Worm (Caenorhabditis elegans) whole organism, early embryonic: Measurements from ENCODE around the gene F54A3.6.

Source experiments
- B0310.2 ChIP-seq: sonication (generic microtip); optimal IDR thresholded peaks from 2 replicates; lab custom pipeline; 2016; ENCODE audit warnings: mild to moderate bottlenecking, missing genetic modification characterization, missing compliant biosample characterization
- F13C5.2 ChIP-seq: sonication (generic microtip); optimal IDR thresholded peaks from 2 replicates; lab custom pipeline; 2017; ENCODE audit warnings: mild to moderate bottlenecking, missing genetic modification characterization, inconsistent platforms, missing compliant biosample characterization
- aly-1 ChIP-seq: sonication (generic microtip); optimal IDR thresholded peaks from 2 replicates; lab custom pipeline; 2016; ENCODE audit warnings: missing genetic modification characterization, missing compliant biosample characterization
- ama-1 ChIP-seq: fragments of 150-350 bp; optimal IDR thresholded peaks from 2 replicates; lab custom pipeline; 2014
- ceh-13 ChIP-seq: fragments of 200-800 bp; sonication (Bioruptor generic); optimal IDR thresholded peaks from 2 replicates; lab custom pipeline; 2018; ENCODE audit warnings: mild to moderate bottlenecking, missing genetic modification characterization, missing compliant biosample characterization
- ceh-36 ChIP-seq: sonication (generic microtip); optimal IDR thresholded peaks from 2 replicates; lab custom pipeline; 2016; ENCODE audit warnings: missing genetic modification characterization, inconsistent platforms, missing compliant biosample characterization
- ets-7 ChIP-seq: sonication (generic microtip); optimal IDR thresholded peaks from 2 replicates; lab custom pipeline; 2016; ENCODE audit warnings: missing genotype, missing genetic modification characterization, missing compliant biosample characterization
- flt-1 ChIP-seq: fragments of 200-800 bp; sonication (Bioruptor generic); IDR thresholded peaks from 2 replicates; pipeline ENCODE4 v1.3.6; 2022; ENCODE audit warnings: missing genetic modification characterization, missing compliant biosample characterization
- hmbx-1 ChIP-seq: sonication (generic microtip); optimal IDR thresholded peaks from 2 replicates; lab custom pipeline; 2016; ENCODE audit warnings: mild to moderate bottlenecking, missing genetic modification characterization, missing compliant biosample characterization
- hmg-4 ChIP-seq: fragments of 200-800 bp; sonication (Bioruptor generic); optimal IDR thresholded peaks from 2 replicates; lab custom pipeline; 2018; ENCODE audit warnings: mild to moderate bottlenecking, missing genetic modification characterization, missing compliant biosample characterization
- hnd-1 ChIP-seq: sonication (generic microtip); optimal IDR thresholded peaks from 2 replicates; lab custom pipeline; 2016; ENCODE audit warnings: missing genetic modification characterization, missing compliant biosample characterization
- pes-1 ChIP-seq: fragments of 200-800 bp; sonication (Bioruptor generic); IDR thresholded peaks from 2 replicates; pipeline ENCODE4 v1.3.6; 2022; ENCODE audit warnings: missing genetic modification reagents, missing genetic modification characterization, missing compliant biosample characterization
- scrt-1 ChIP-seq: fragments of 200-800 bp; sonication (Bioruptor generic); IDR thresholded peaks from 2 replicates; pipeline ENCODE4 v1.3.6; 2022; ENCODE audit warnings: missing genetic modification characterization, missing compliant biosample characterization
- sea-1 ChIP-seq: fragments of 200-800 bp; sonication (Bioruptor generic); conservative IDR thresholded peaks from 2 replicates; pipeline ENCODE4 v1.3.6; 2022; ENCODE audit warnings: missing genetic modification characterization, missing compliant biosample characterization
- tbx-11 ChIP-seq: fragments of 200-800 bp; sonication (Bioruptor generic); IDR thresholded peaks from 2 replicates; pipeline ENCODE4 v1.3.6; 2022; ENCODE audit warnings: missing genetic modification characterization, missing compliant biosample characterization
- tbx-37 ChIP-seq: fragments of 200-800 bp; sonication (Bioruptor generic); conservative IDR thresholded peaks from 2 replicates; pipeline ENCODE4 v1.3.6; 2022; ENCODE audit warnings: missing genetic modification reagents, missing genetic modification characterization, missing compliant biosample characterization
- tra-4 ChIP-seq: sonication (generic microtip); optimal IDR thresholded peaks from 2 replicates; lab custom pipeline; 2017; ENCODE audit warnings: missing genetic modification characterization, missing compliant biosample characterization

The F54A3.6 gene

DNA sequence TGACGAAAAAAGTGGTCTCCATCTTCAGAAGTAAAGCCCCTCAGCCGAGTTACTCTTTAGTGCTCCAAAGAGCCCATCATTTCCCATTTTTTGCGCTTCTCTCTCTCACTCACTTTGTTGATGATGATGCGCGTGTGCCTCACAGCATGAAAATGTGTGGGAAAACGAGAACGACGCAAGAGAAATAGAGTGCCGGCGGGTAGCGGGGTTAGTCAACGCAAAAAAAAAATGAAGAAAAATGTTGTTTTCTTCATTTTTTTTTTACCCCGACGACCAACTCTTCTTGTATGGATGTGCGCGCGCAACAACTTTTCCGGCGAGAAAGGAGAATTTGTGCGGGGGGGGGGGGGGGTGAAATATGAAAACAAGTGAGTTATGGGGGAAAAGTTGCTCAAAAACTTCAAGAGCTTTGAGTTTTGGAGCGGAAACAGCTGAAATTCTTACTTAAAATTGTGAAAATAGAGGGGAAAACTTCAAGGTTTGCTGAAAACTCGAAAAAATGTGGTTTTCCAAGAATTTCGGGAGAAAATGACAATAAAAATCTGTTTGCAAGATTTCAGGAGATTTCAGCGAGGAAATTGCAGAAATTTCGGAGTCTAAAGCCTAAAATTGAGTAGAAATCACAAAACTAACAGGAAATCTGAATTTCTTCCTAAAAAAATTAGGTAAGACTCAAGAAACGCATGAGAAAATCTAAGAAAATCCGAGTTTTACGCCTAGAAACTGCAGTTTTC is 34.5 kb downstream of the F54A3.6 start, which contains the start of gene C33C12.1:
Gene C33C12.1 (plus strand): TSS at position 684 of the 734 bp plus-strand sequence.
- no peak for TF ChIP-seq scrt-1 (GFP tag; lab: Robert Waterston, UW)
- no peak for TF ChIP-seq ets-7 (tag; lab: Kevin White, UChicago)
- TF ChIP-seq F13C5.2 (tag; lab: Kevin White, UChicago) = no peak
- no peak for TF ChIP-seq B0310.2

DNA sequence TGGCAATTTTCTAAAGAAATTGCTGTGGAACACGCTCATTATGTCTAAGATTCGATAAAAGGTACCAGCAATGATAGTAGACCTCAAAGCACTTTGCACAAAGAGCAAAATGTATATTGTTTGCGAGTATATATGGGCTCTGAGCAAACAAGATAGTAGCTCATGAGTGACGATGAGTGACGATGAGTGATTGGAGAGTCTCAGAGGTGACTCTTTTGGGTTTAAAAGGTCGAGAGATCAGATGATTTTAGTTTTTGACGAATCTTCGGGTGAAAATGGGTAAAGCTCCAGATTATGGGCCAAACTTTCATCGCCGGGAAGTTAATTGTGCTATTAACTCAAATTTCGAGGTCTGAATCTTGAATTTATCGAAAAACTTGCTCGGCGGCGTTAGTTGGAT is 35.5 kb downstream of the F54A3.6 start:
- TF ChIP-seq ama-1 (lab: Kevin White, UChicago) = no peak
- TF ChIP-seq sea-1 = no peak
- TF ChIP-seq pes-1 (GFP tag; lab: Robert Waterston, UW) = no peak
- no peak for TF ChIP-seq F13C5.2 (tag; lab: Kevin White, UChicago)
- no peak for TF ChIP-seq scrt-1 (GFP tag; lab: Robert Waterston, UW)
- no peak for TF ChIP-seq ceh-36
- no peak for TF ChIP-seq B0310.2
- TF ChIP-seq hmbx-1 (tag; lab: Kevin White, UChicago) = no peak
- no peak for TF ChIP-seq hnd-1 (tag; lab: Kevin White, UChicago)
- TF ChIP-seq tbx-37 (GFP tag; lab: Robert Waterston, UW) = no peak
- TF ChIP-seq ceh-13 = no peak
- no peak for TF ChIP-seq ets-7 (tag; lab: Kevin White, UChicago)
- TF ChIP-seq flt-1 (GFP tag; lab: Robert Waterston, UW) = no peak
- TF ChIP-seq tbx-11 (GFP tag; lab: Robert Waterston, UW) = no peak
- TF ChIP-seq tra-4 (tag; lab: Kevin White, UChicago) = no peak

DNA sequence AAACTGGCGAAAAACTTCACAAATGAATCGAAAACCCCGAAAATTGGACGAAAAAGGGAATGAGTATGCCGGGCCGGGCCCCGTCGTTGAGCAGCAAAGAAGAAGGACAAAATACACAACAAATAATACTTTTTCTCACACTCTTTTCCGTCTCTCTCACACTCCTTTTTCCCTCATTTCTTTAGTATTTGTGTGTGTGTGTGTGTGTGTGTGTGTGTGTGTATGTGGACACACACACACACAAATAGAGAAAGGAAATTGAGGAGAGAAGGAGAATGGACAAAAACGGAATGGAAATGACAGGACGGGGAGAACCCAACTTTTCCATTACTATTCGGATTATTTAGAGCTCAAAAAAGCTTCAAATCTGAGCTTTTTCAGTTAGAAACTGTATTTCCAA is 36.7 kb downstream of the F54A3.6 start:
- peak; percentile 1 for TF ChIP-seq F13C5.2 (tag; lab: Kevin White, UChicago)
- no peak for TF ChIP-seq tbx-11 (GFP tag; lab: Robert Waterston, UW)

DNA sequence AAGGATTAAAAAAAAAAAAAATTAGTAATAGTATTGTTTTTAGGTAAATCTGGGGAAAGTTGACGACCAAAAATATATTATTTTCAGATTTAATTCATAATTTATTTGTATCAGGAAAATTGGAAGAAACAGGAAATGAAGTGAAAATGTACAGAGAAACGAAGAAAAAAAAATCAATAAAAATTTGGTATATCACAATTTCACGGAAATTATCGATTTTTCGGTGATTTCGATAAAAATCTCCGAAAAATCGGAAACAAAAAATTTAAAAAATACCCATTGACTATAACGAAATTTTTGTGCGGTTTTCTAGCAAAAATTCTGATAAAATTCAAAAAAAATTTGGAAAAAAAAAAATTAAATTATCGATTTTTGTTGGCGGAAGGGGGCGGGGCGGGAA is 40.0 kb downstream of the F54A3.6 start:
- TF ChIP-seq pes-1 (GFP tag; lab: Robert Waterston, UW) (no peak), hnd-1 (tag; lab: Kevin White, UChicago) (no peak), flt-1 (GFP tag; lab: Robert Waterston, UW) (no peak), hmg-4 (GFP tag; lab: Kevin White, UChicago) (no peak), ama-1 (lab: Kevin White, UChicago) (no peak), hmbx-1 (tag; lab: Kevin White, UChicago) (no peak), aly-1 (no peak), tbx-37 (GFP tag; lab: Robert Waterston, UW) (no peak), scrt-1 (GFP tag; lab: Robert Waterston, UW) (no peak), sea-1 (no peak), ets-7 (tag; lab: Kevin White, UChicago) (no peak), B0310.2 (no peak), ceh-13 (no peak), ceh-36 (no peak), F13C5.2 (tag; lab: Kevin White, UChicago) (no peak), tbx-11 (GFP tag; lab: Robert Waterston, UW) (no peak), tra-4 (tag; lab: Kevin White, UChicago) (no peak)

DNA sequence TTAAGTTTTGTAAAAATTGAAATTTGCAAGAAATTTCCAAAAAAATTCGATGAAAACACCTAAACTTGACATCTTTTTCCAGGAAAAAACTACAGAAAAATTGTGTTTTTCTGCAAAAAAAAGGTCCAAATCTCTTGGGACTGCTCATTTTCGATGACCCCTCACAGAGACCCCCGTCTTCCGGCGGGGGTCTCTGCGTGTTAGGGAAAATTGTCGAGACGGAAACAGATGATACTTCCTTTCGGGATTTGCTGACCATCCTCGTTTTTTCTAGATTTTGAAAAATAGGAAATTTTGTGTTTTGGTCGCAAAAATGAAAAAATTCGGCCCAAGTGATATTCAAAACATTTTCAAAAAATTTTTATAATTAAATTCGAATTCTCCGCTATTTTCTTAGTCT is 40.9 kb downstream of the F54A3.6 start:
- no peak for TF ChIP-seq ceh-36

DNA sequence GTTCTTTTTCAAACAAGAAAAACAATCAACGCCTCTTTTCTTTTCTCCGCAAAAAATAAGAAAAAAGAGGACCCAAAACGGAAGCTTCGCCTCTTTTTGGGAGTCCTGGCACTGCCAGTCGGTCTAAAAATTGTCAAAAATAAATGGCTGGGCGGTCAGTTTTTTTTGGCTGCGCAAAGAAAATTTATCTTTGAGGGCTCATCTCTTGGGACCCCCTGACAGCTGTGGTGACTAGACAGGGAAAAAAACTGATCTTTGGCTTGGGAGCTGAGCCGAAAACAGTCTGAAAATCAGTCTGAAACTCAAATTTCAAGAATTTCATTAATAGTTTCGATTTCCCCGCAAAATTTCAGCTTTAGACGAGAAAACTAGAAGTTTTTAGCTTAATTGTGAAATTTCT is 41.7 kb downstream of the F54A3.6 start:
- TF ChIP-seq hmg-4 (GFP tag; lab: Kevin White, UChicago) (no peak), ama-1 (lab: Kevin White, UChicago) (no peak), hmbx-1 (tag; lab: Kevin White, UChicago) (no peak), hnd-1 (tag; lab: Kevin White, UChicago) (no peak), tbx-37 (GFP tag; lab: Robert Waterston, UW) (no peak), B0310.2 (no peak), ceh-36 (no peak), tbx-11 (GFP tag; lab: Robert Waterston, UW) (no peak), flt-1 (GFP tag; lab: Robert Waterston, UW) (no peak), sea-1 (no peak), ets-7 (tag; lab: Kevin White, UChicago) (no peak)

DNA sequence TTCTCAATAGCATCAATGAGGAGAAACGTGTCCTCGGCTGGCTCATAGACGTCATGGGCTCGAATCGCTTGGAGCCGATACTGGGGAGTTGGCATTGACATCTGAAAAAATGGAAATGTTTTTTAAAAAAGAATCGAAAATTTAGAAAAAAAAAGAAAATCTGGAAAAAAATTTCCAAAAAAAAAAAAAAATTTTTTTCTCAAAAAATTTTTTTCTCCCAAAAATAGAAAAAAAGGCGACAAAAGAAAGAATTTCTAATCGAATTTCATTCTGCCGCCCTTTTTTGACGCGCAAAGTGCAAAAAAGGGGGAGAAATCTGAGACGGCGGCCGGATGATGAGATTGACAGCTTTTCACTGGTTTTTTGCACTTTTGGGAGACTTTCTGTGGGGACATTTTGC is 42.9 kb downstream of the F54A3.6 start, which contains the start of gene mtq-2:
Gene mtq-2 (minus strand): TSS at position 101 of the 400 bp plus-strand sequence.
- TF ChIP-seq ceh-36 = no peak
- TF ChIP-seq ama-1 (lab: Kevin White, UChicago) = no peak
- TF ChIP-seq tbx-37 (GFP tag; lab: Robert Waterston, UW) = no peak
- no peak for TF ChIP-seq B0310.2
- TF ChIP-seq hmg-4 (GFP tag; lab: Kevin White, UChicago) = no peak
- no peak for TF ChIP-seq pes-1 (GFP tag; lab: Robert Waterston, UW)
- no peak for TF ChIP-seq F13C5.2 (tag; lab: Kevin White, UChicago)
- no peak for TF ChIP-seq hnd-1 (tag; lab: Kevin White, UChicago)
- TF ChIP-seq ets-7 (tag; lab: Kevin White, UChicago) = no peak
- no peak for TF ChIP-seq ceh-13
- no peak for TF ChIP-seq flt-1 (GFP tag; lab: Robert Waterston, UW)
- no peak for TF ChIP-seq sea-1
- no peak for TF ChIP-seq tra-4 (tag; lab: Kevin White, UChicago)
- TF ChIP-seq tbx-11 (GFP tag; lab: Robert Waterston, UW) = no peak
- TF ChIP-seq aly-1 = no peak
- TF ChIP-seq scrt-1 (GFP tag; lab: Robert Waterston, UW) = no peak
- no peak for TF ChIP-seq hmbx-1 (tag; lab: Kevin White, UChicago)

DNA sequence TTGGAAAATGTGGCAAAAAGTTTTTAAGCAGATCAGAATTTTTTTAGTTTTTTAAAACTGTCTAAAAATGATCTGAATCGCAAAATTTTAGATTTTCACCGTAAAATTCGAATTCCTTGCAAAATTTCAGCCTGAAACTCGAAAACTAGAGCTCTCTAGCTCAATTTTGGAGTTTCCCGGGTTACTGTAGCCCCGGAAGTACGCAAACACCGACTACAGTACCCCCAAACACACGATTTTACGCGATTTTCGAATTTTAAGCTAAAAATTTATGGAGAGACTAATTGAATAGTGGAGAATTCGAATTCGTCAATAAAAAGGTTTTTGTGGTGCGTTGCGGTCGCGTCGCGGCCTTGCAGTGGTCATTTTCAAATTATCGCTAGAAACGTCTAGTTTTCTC is 45.5 kb downstream of the F54A3.6 start:
- TF ChIP-seq pes-1 (GFP tag; lab: Robert Waterston, UW) = no peak
- TF ChIP-seq ceh-36 = no peak
- TF ChIP-seq tra-4 (tag; lab: Kevin White, UChicago) = no peak
- no peak for TF ChIP-seq flt-1 (GFP tag; lab: Robert Waterston, UW)
- TF ChIP-seq hmg-4 (GFP tag; lab: Kevin White, UChicago) = no peak
- no peak for TF ChIP-seq aly-1
- TF ChIP-seq B0310.2 = no peak
- no peak for TF ChIP-seq hmbx-1 (tag; lab: Kevin White, UChicago)
- no peak for TF ChIP-seq scrt-1 (GFP tag; lab: Robert Waterston, UW)
- TF ChIP-seq sea-1 = no peak
- TF ChIP-seq hnd-1 (tag; lab: Kevin White, UChicago) = no peak
- TF ChIP-seq ceh-13 = no peak
- no peak for TF ChIP-seq ama-1 (lab: Kevin White, UChicago)
- no peak for TF ChIP-seq ets-7 (tag; lab: Kevin White, UChicago)
- TF ChIP-seq tbx-11 (GFP tag; lab: Robert Waterston, UW) = no peak
- no peak for TF ChIP-seq F13C5.2 (tag; lab: Kevin White, UChicago)
- TF ChIP-seq tbx-37 (GFP tag; lab: Robert Waterston, UW) = no peak
